Fruit fly (Drosophila melanogaster) whole organism, embryonic: ENCODE measurements around the gene CG34462.

ENCODE experiments used
- Ada2b ChIP-seq: fragments of 200-800 bp; sonication (Bioruptor generic); IDR thresholded peaks from 2 replicates; pipeline ENCODE4 v1.3.6; 2022; ENCODE audit warnings: missing biosample characterization, missing genetic modification characterization
- Adf1 ChIP-seq: fragments of 200-800 bp; sonication (Bioruptor generic); IDR thresholded peaks from 2 replicates; pipeline ENCODE4 v1.3.6; 2022; ENCODE audit warnings: missing biosample characterization, missing genetic modification characterization
- CG15479 ChIP-seq: fragments of 200-800 bp; sonication (Bioruptor generic); optimal IDR thresholded peaks from 3 replicates; lab custom pipeline; 2019; ENCODE audit warnings: missing biosample characterization, mild to moderate bottlenecking, missing genetic modification characterization, moderate library complexity
- CG1603 ChIP-seq: fragments of 200-800 bp; sonication (Bioruptor generic); optimal IDR thresholded peaks from 2 replicates; lab custom pipeline; 2019; ENCODE audit warnings: missing biosample characterization, mild to moderate bottlenecking, missing genetic modification characterization, moderate library complexity
- CG17186 ChIP-seq: fragments of 200-800 bp; sonication (Bioruptor generic); optimal IDR thresholded peaks from 3 replicates; lab custom pipeline; 2017; ENCODE audit warnings: missing biosample characterization, missing genetic modification reagents, missing genetic modification characterization
- CG17359 ChIP-seq: fragments of 200-800 bp; sonication (Bioruptor generic); optimal IDR thresholded peaks from 3 replicates; lab custom pipeline; 2018; ENCODE audit warnings: missing biosample characterization, mild to moderate bottlenecking, missing genetic modification characterization, moderate library complexity
- CG17912 ChIP-seq: fragments of 200-800 bp; sonication (Bioruptor generic); optimal IDR thresholded peaks from 2 replicates; lab custom pipeline; 2018; ENCODE audit warnings: missing biosample characterization, mild to moderate bottlenecking, missing genetic modification characterization
- CG2129 ChIP-seq: fragments of 200-800 bp; sonication (Bioruptor generic); IDR thresholded peaks from 2 replicates; pipeline ENCODE4 v1.3.6; 2022; ENCODE audit warnings: missing biosample characterization, missing genetic modification characterization; ENCODE audit not compliant: partially characterized antibody
- CG43689 ChIP-seq: fragments of 200-800 bp; sonication (Bioruptor generic); IDR thresholded peaks from 2 replicates; pipeline ENCODE4 v1.3.6; 2022; ENCODE audit warnings: missing biosample characterization, missing genetic modification characterization
- CG4707 ChIP-seq: fragments of 200-800 bp; sonication (Bioruptor generic); optimal IDR thresholded peaks from 2 replicates; lab custom pipeline; 2018; ENCODE audit warnings: missing biosample characterization, mild to moderate bottlenecking, missing genetic modification characterization, moderate library complexity
- CG5180 ChIP-seq: fragments of 200-800 bp; sonication (Bioruptor generic); optimal IDR thresholded peaks from 3 replicates; lab custom pipeline; 2017; ENCODE audit warnings: missing biosample characterization, missing genetic modification characterization, mild to moderate bottlenecking, moderate library complexity, missing genetic modification reagents
- CG6175 ChIP-seq: fragments of 200-800 bp; sonication (Bioruptor generic); IDR thresholded peaks from 3 replicates; pipeline ENCODE4 v1.3.6; 2022; ENCODE audit warnings: missing biosample characterization, missing genetic modification characterization
- CG6854 ChIP-seq: fragments of 200-800 bp; sonication (Bioruptor generic); optimal IDR thresholded peaks from 3 replicates; lab custom pipeline; 2017; ENCODE audit warnings: missing biosample characterization, mild to moderate bottlenecking, missing genetic modification characterization
- CG8388 ChIP-seq: fragments of 200-800 bp; sonication (Bioruptor generic); optimal IDR thresholded peaks from 2 replicates; lab custom pipeline; 2019; ENCODE audit warnings: missing biosample characterization, mild to moderate bottlenecking, missing genetic modification characterization, moderate library complexity
- CG9437 ChIP-seq: fragments of 200-800 bp; sonication (Bioruptor generic); optimal IDR thresholded peaks from 2 replicates; lab custom pipeline; 2018; ENCODE audit warnings: missing biosample characterization, mild to moderate bottlenecking, missing genetic modification characterization
- CG9876 ChIP-seq: fragments of 200-800 bp; sonication (Bioruptor generic); optimal IDR thresholded peaks from 2 replicates; lab custom pipeline; 2016; ENCODE audit warnings: missing biosample characterization, missing genetic modification characterization
- Deaf1 ChIP-seq: fragments of 200-800 bp; optimal IDR thresholded peaks from 3 replicates; lab custom pipeline; 2019; ENCODE audit warnings: missing biosample characterization, mild to moderate bottlenecking, missing genetic modification characterization, moderate library complexity
- Dip3 ChIP-seq: fragments of 200-800 bp; sonication (Bioruptor generic); optimal IDR thresholded peaks from 3 replicates; lab custom pipeline; 2016; ENCODE audit warnings: missing biosample characterization, missing genetic modification characterization
- Eip74EF ChIP-seq, 2 experiments: fragments of 200-800 bp in 1 of 2; fragments of >200 bp in 1 of 2; sonication (Bioruptor generic) in 1 of 2; optimal IDR thresholded peaks; 2 replicates each; lab custom pipeline; 2017 to 2019; ENCODE audit warnings: missing biosample characterization in 2 of 2, missing genetic modification characterization in 2 of 2, mild to moderate bottlenecking in 1 of 2, moderate library complexity in 1 of 2
- Ets97D ChIP-seq: fragments of 200-800 bp; sonication (Bioruptor generic); optimal IDR thresholded peaks from 3 replicates; lab custom pipeline; 2016; ENCODE audit warnings: missing biosample characterization, missing genetic modification characterization
- Fer1 ChIP-seq: fragments of 200-800 bp; sonication (Bioruptor generic); optimal IDR thresholded peaks from 2 replicates; lab custom pipeline; 2017; ENCODE audit warnings: missing biosample characterization, mild to moderate bottlenecking, missing genetic modification characterization
- GATAe ChIP-seq: fragments of 200-800 bp; sonication (Bioruptor generic); conservative IDR thresholded peaks from 2 replicates; pipeline ENCODE4 v1.3.6; 2022; ENCODE audit warnings: missing biosample characterization, missing genetic modification characterization
- Gsc ChIP-seq: fragments of 200-800 bp; sonication (Bioruptor generic); IDR thresholded peaks from 2 replicates; pipeline ENCODE4 v1.3.6; 2022; ENCODE audit warnings: missing biosample characterization, missing genetic modification characterization
- Hr3 ChIP-seq: fragments of 200-800 bp; sonication (Bioruptor generic); optimal IDR thresholded peaks from 3 replicates; lab custom pipeline; 2016; ENCODE audit warnings: missing biosample characterization, missing genetic modification characterization
- NC2α ChIP-seq: fragments of 200-800 bp; sonication (Bioruptor generic); optimal IDR thresholded peaks from 2 replicates; lab custom pipeline; 2016; ENCODE audit warnings: missing biosample characterization, missing genetic modification characterization
- Ptx1 ChIP-seq: fragments of 200-800 bp; sonication (Bioruptor generic); IDR thresholded peaks from 2 replicates; pipeline ENCODE4 v1.3.6; 2022; ENCODE audit warnings: missing biosample characterization, missing genetic modification characterization
- Side ChIP-seq: fragments of 200-800 bp; sonication (Bioruptor generic); optimal IDR thresholded peaks from 2 replicates; lab custom pipeline; 2016; ENCODE audit warnings: missing biosample characterization, missing genetic modification characterization
- Ssrp ChIP-seq: fragments of 200-800 bp; sonication (Bioruptor generic); optimal IDR thresholded peaks from 2 replicates; lab custom pipeline; 2018; ENCODE audit warnings: missing biosample characterization, mild to moderate bottlenecking, missing genetic modification characterization, moderate library complexity
- ac ChIP-seq: fragments of 200-800 bp; sonication (Bioruptor generic); optimal IDR thresholded peaks from 3 replicates; lab custom pipeline; 2017; ENCODE audit warnings: missing biosample characterization, mild to moderate bottlenecking, missing genetic modification characterization
- ato ChIP-seq: fragments of 200-800 bp; sonication (Bioruptor generic); IDR thresholded peaks from 2 replicates; pipeline ENCODE4 v1.3.6; 2022; ENCODE audit warnings: missing biosample characterization, missing genetic modification characterization; ENCODE audit not compliant: partially characterized antibody
- az2 ChIP-seq: fragments of 200-800 bp; sonication (Bioruptor generic); optimal IDR thresholded peaks from 3 replicates; lab custom pipeline; 2016; ENCODE audit warnings: missing biosample characterization, missing genetic modification characterization
- bcd ChIP-seq: fragments of 200-800 bp; sonication (Bioruptor generic); optimal IDR thresholded peaks from 2 replicates; lab custom pipeline; 2017; ENCODE audit warnings: missing biosample characterization, mild to moderate bottlenecking, missing genetic modification characterization
- bowl ChIP-seq: fragments of 200-800 bp; sonication (Bioruptor generic); IDR thresholded peaks from 2 replicates; pipeline ENCODE4 v1.3.6; 2022; ENCODE audit warnings: missing biosample characterization, missing genetic modification characterization
- cato ChIP-seq: fragments of 200-800 bp; sonication (Bioruptor generic); optimal IDR thresholded peaks from 2 replicates; lab custom pipeline; 2016; ENCODE audit warnings: missing biosample characterization, missing genetic modification characterization, borderline replicate concordance
- cwo ChIP-seq: fragments of 200-800 bp; sonication (Bioruptor generic); optimal IDR thresholded peaks from 3 replicates; lab custom pipeline; 2017; ENCODE audit warnings: missing biosample characterization, missing genetic modification characterization, mild to moderate bottlenecking, moderate library complexity, missing genetic modification reagents
- dan ChIP-seq: fragments of 200-800 bp; sonication (Bioruptor generic); IDR thresholded peaks from 2 replicates; pipeline ENCODE4 v1.3.6; 2022; ENCODE audit warnings: missing biosample characterization, missing genetic modification characterization
- dmrt99B ChIP-seq: fragments of 200-800 bp; sonication (Bioruptor generic); optimal IDR thresholded peaks from 2 replicates; lab custom pipeline; 2018; ENCODE audit warnings: missing biosample characterization, mild to moderate bottlenecking, missing genetic modification characterization, moderate library complexity
- esg ChIP-seq: fragments of 200-800 bp; sonication (Bioruptor generic); conservative IDR thresholded peaks from 2 replicates; pipeline ENCODE4 v1.3.6; 2022; ENCODE audit warnings: missing biosample characterization, missing genetic modification characterization
- ewg ChIP-seq: fragments of 200-800 bp; sonication (Bioruptor generic); optimal IDR thresholded peaks from 3 replicates; lab custom pipeline; 2017; ENCODE audit warnings: mild to moderate bottlenecking, missing biosample characterization, missing genetic modification reagents, missing genetic modification characterization
- fd102C ChIP-seq: fragments of 200-800 bp; sonication (Bioruptor generic); optimal IDR thresholded peaks from 2 replicates; lab custom pipeline; 2018; ENCODE audit warnings: missing biosample characterization, mild to moderate bottlenecking, missing genetic modification characterization, moderate library complexity
- grau ChIP-seq: fragments of 200-800 bp; optimal IDR thresholded peaks from 3 replicates; lab custom pipeline; 2019; ENCODE audit warnings: missing biosample characterization, mild to moderate bottlenecking, missing genetic modification characterization, moderate library complexity
- gt ChIP-seq: fragments of 200-800 bp; sonication (Bioruptor generic); IDR thresholded peaks from 2 replicates; pipeline ENCODE4 v1.3.6; 2022; ENCODE audit warnings: missing biosample characterization, missing genetic modification characterization
- luna ChIP-seq: fragments of 200-800 bp; sonication (Bioruptor generic); optimal IDR thresholded peaks from 2 replicates; lab custom pipeline; 2016; ENCODE audit warnings: missing biosample characterization, missing genetic modification characterization
- nerfin-1 ChIP-seq: fragments of 200-800 bp; sonication (Bioruptor generic); optimal IDR thresholded peaks from 3 replicates; lab custom pipeline; 2019; ENCODE audit warnings: missing biosample characterization, mild to moderate bottlenecking, missing genetic modification characterization, moderate library complexity
- sna ChIP-seq: fragments of 200-800 bp; sonication (Bioruptor generic); IDR thresholded peaks from 2 replicates; pipeline ENCODE4 v1.3.6; 2022; ENCODE audit warnings: missing biosample characterization, missing genetic modification characterization; ENCODE audit not compliant: partially characterized antibody
- sr ChIP-seq: fragments of 200-800 bp; sonication (Bioruptor generic); IDR thresholded peaks from 3 replicates; pipeline ENCODE4 v1.3.6; 2022; ENCODE audit warnings: missing biosample characterization, missing genetic modification characterization
- sug ChIP-seq: fragments of 200-800 bp; optimal IDR thresholded peaks from 2 replicates; lab custom pipeline; 2019; ENCODE audit warnings: missing biosample characterization, mild to moderate bottlenecking, missing genetic modification characterization, moderate library complexity

CG34462 gene

dm6 chr3L:8299224-8300130, 28.9 kb upstream of the CG34462 start, which contains the start of the genes Arl5 and CG13671 (continued):
- peak; percentile 77 for TF ChIP-seq Ets97D
- TF ChIP-seq CG15479 (GFP tag; lab: Kevin White, UChicago) = no peak
- TF ChIP-seq Adf1 (GFP tag; lab: Robert Waterston, UW) = peak; percentile 21
- TF ChIP-seq CG5180 = no peak
- TF ChIP-seq Ptx1 (GFP tag; lab: Robert Waterston, UW) = peak; percentile 91
- peak; percentile 86 for TF ChIP-seq Hr3
- peak; percentile 60 for TF ChIP-seq sug
- TF ChIP-seq Fer1 (GFP tag; lab: Kevin White, UChicago) = peak; percentile 38
- TF ChIP-seq GATAe (GFP tag; lab: Robert Waterston, UW) = peak; percentile 66
- peak; percentile 77 for TF ChIP-seq CG17359 (tag; lab: Kevin White, UChicago)
- no peak for TF ChIP-seq dmrt99B (tag; lab: Kevin White, UChicago)
- peak in 1 of 2 experiments; percentile 0 for TF ChIP-seq Eip74EF (GFP tag; optimal IDR thresholded peaks at IDR 0.05; lab: Kevin White, UChicago)
- TF ChIP-seq sr (GFP tag; lab: Robert Waterston, UW) = peak; percentile 83; the same call in 2 of the 3 replicates
- TF ChIP-seq fd102C (GFP tag; lab: Kevin White, UChicago) = peak; percentile 19
- peak; percentile 79 for TF ChIP-seq Dip3 (GFP tag; lab: Kevin White, UChicago)
- peak; percentile 72; the same call in 1 of the 2 replicates for TF ChIP-seq sna
- peak; percentile 25 for TF ChIP-seq CG1603 (tag; lab: Kevin White, UChicago)
- TF ChIP-seq dan (GFP tag; lab: Robert Waterston, UW) = peak; percentile 12; the same call in 1 of the 2 replicates
- peak; percentile 67 for TF ChIP-seq esg
- no peak for TF ChIP-seq ac (GFP tag; lab: Kevin White, UChicago)
- TF ChIP-seq bowl (GFP tag; lab: Robert Waterston, UW) = no peak
- no peak for TF ChIP-seq Gsc (GFP tag; lab: Robert Waterston, UW)
- TF ChIP-seq CG8388 (GFP tag; lab: Kevin White, UChicago) = peak; percentile 75
- TF ChIP-seq az2 (GFP tag; lab: Kevin White, UChicago) = peak; percentile 82
- TF ChIP-seq cato = peak; percentile 74
- TF ChIP-seq CG17186 = peak; percentile 3
- peak; percentile 78 for TF ChIP-seq bcd
- 0 out of 3 replicates have a peak, but pooled peaks have one; percentile 42 for TF ChIP-seq CG6175
- TF ChIP-seq Side (GFP tag; lab: Kevin White, UChicago) = peak; percentile 30
- no peak for TF ChIP-seq Deaf1
- peak; percentile 44 for TF ChIP-seq cwo (GFP tag; lab: Kevin White, UChicago)
- TF ChIP-seq CG43689 (GFP tag; lab: Robert Waterston, UW) = peak; percentile 41; the same call in 1 of the 2 replicates
- TF ChIP-seq CG6854 = no peak
- TF ChIP-seq Ssrp (tag; lab: Kevin White, UChicago) = peak; percentile 73
- peak; percentile 65 for TF ChIP-seq grau (tag; lab: Kevin White, UChicago)
- no peak for TF ChIP-seq CG17912 (GFP tag; lab: Kevin White, UChicago)
- TF ChIP-seq nerfin-1 (tag; lab: Kevin White, UChicago) = no peak
- TF ChIP-seq Ada2b (GFP tag; lab: Robert Waterston, UW) = peak; percentile 75
- peak; percentile 49 for TF ChIP-seq ewg (GFP tag; lab: Kevin White, UChicago)
- TF ChIP-seq CG9876 (GFP tag; lab: Kevin White, UChicago) = peak; percentile 1
- no peak for TF ChIP-seq gt
- peak; percentile 59 for TF ChIP-seq CG9437 (GFP tag; lab: Kevin White, UChicago)
- peak; percentile 58 for TF ChIP-seq luna (GFP tag; lab: Kevin White, UChicago)
- peak; percentile 52 for TF ChIP-seq CG2129 (GFP tag; lab: Robert Waterston, UW)
- TF ChIP-seq ato (GFP tag; lab: Robert Waterston, UW) = peak; percentile 64
- peak; percentile 13 for TF ChIP-seq NC2α (GFP tag; lab: Kevin White, UChicago)
- TF ChIP-seq CG4707 (GFP tag; lab: Kevin White, UChicago) = no peak
